Fruit fly (Drosophila melanogaster) whole organism, embryonic: Measurements from ENCODE around the gene CG11975.

Source experiments
- Ada2b ChIP-seq: fragments of 200-800 bp; sonication (Bioruptor generic); IDR thresholded peaks from 2 replicates; pipeline ENCODE4 v1.3.6; 2022; ENCODE audit warnings: missing biosample characterization, missing genetic modification characterization
- Atf6 ChIP-seq: fragments of 200-800 bp; sonication (Bioruptor generic); IDR thresholded peaks from 2 replicates; pipeline ENCODE4 v1.3.6; 2022; ENCODE audit warnings: missing biosample characterization, missing genetic modification characterization
- CG1024 ChIP-seq: fragments of 200-800 bp; sonication (Bioruptor generic); IDR thresholded peaks from 2 replicates; pipeline ENCODE4 v1.3.6; 2022; ENCODE audit warnings: missing biosample characterization, missing genetic modification characterization
- CG10565 ChIP-seq: fragments of 200-800 bp; sonication (Bioruptor generic); optimal IDR thresholded peaks from 3 replicates; lab custom pipeline; 2016; ENCODE audit warnings: missing biosample characterization, mild to moderate bottlenecking, missing genetic modification characterization
- CG12155 ChIP-seq: fragments of 200-800 bp; sonication (Bioruptor generic); optimal IDR thresholded peaks from 3 replicates; lab custom pipeline; 2016; ENCODE audit warnings: missing biosample characterization, missing genetic modification characterization
- CG14050 ChIP-seq: fragments of 200-800 bp; sonication (Bioruptor generic); IDR thresholded peaks from 3 replicates; pipeline ENCODE4 v1.3.6; 2022; ENCODE audit warnings: missing biosample characterization, missing genetic modification characterization
- CG1529 ChIP-seq: fragments of 200-800 bp; sonication (Bioruptor generic); optimal IDR thresholded peaks from 3 replicates; lab custom pipeline; 2018; ENCODE audit warnings: missing biosample characterization, missing genetic modification characterization
- CG15479 ChIP-seq: fragments of 200-800 bp; sonication (Bioruptor generic); optimal IDR thresholded peaks from 3 replicates; lab custom pipeline; 2019; ENCODE audit warnings: missing biosample characterization, mild to moderate bottlenecking, missing genetic modification characterization, moderate library complexity
- CG1647 ChIP-seq: fragments of 200-800 bp; sonication (Bioruptor generic); optimal IDR thresholded peaks from 3 replicates; lab custom pipeline; 2016; ENCODE audit warnings: missing biosample characterization, missing genetic modification characterization
- CG17328 ChIP-seq: fragments of 200-800 bp; sonication (Bioruptor generic); IDR thresholded peaks from 2 replicates; pipeline ENCODE4 v1.3.6; 2022; ENCODE audit warnings: missing biosample characterization, missing genetic modification characterization
- CG17359 ChIP-seq: fragments of 200-800 bp; sonication (Bioruptor generic); optimal IDR thresholded peaks from 3 replicates; lab custom pipeline; 2018; ENCODE audit warnings: missing biosample characterization, mild to moderate bottlenecking, missing genetic modification characterization, moderate library complexity
- CG18262 ChIP-seq: fragments of 200-800 bp; optimal IDR thresholded peaks from 3 replicates; lab custom pipeline; 2019; ENCODE audit warnings: missing biosample characterization, mild to moderate bottlenecking, missing genetic modification characterization, moderate library complexity
- CG1832 ChIP-seq: fragments of 200-800 bp; sonication (Bioruptor generic); optimal IDR thresholded peaks from 2 replicates; lab custom pipeline; 2017; ENCODE audit warnings: missing biosample characterization, mild to moderate bottlenecking, missing genetic modification characterization, inconsistent platforms
- CG18476 ChIP-seq: fragments of 200-800 bp; sonication (Bioruptor generic); optimal IDR thresholded peaks from 2 replicates; lab custom pipeline; 2016; ENCODE audit warnings: missing biosample characterization, mild to moderate bottlenecking, missing genetic modification characterization
- CG32532 ChIP-seq: fragments of 200-800 bp; sonication (Bioruptor generic); IDR thresholded peaks from 2 replicates; pipeline ENCODE4 v1.3.6; 2022; ENCODE audit warnings: missing biosample characterization, missing genetic modification characterization
- CG3838 ChIP-seq: fragments of 200-800 bp; sonication (Bioruptor generic); optimal IDR thresholded peaks from 3 replicates; lab custom pipeline; 2016; ENCODE audit warnings: missing biosample characterization, missing genetic modification characterization
- CG4404 ChIP-seq: fragments of 200-800 bp; sonication (Bioruptor generic); IDR thresholded peaks from 2 replicates; pipeline ENCODE4 v1.3.6; 2022; ENCODE audit warnings: missing biosample characterization, missing genetic modification characterization
- CG6272 ChIP-seq: fragments of 200-800 bp; sonication (Bioruptor generic); IDR thresholded peaks from 2 replicates; pipeline ENCODE4 v1.3.6; 2022; ENCODE audit warnings: missing biosample characterization, missing genetic modification characterization
- CG6765 ChIP-seq: fragments of 200-800 bp; sonication (Bioruptor generic); optimal IDR thresholded peaks from 3 replicates; lab custom pipeline; 2017; ENCODE audit warnings: missing biosample characterization, mild to moderate bottlenecking, missing genetic modification characterization
- CG6813 ChIP-seq: fragments of 200-800 bp; sonication (Bioruptor generic); optimal IDR thresholded peaks from 2 replicates; lab custom pipeline; 2017; ENCODE audit warnings: missing biosample characterization, missing genetic modification characterization, mild to moderate bottlenecking, moderate library complexity, missing genetic modification reagents
- CrebB ChIP-seq: fragments of 200-800 bp; sonication (Bioruptor generic); optimal IDR thresholded peaks from 3 replicates; lab custom pipeline; 2018; ENCODE audit warnings: missing biosample characterization, mild to moderate bottlenecking, missing genetic modification characterization
- D19B ChIP-seq: fragments of 200-800 bp; sonication (Bioruptor generic); optimal IDR thresholded peaks from 2 replicates; lab custom pipeline; 2017; ENCODE audit warnings: missing biosample characterization, mild to moderate bottlenecking, missing genetic modification characterization
- E2f1 ChIP-seq: fragments of 200-800 bp; sonication (Bioruptor generic); IDR thresholded peaks from 2 replicates; pipeline ENCODE4 v1.3.6; 2022; ENCODE audit warnings: missing biosample characterization, missing genetic modification characterization
- Gug ChIP-seq: fragments of 200-800 bp; sonication (Bioruptor generic); IDR thresholded peaks from 4 replicates; pipeline ENCODE4 v1.3.6; 2022; ENCODE audit warnings: missing biosample characterization, missing genetic modification characterization
- NFAT ChIP-seq: fragments of 200-800 bp; sonication (Bioruptor generic); IDR thresholded peaks from 2 replicates; pipeline ENCODE4 v1.3.6; 2022; ENCODE audit warnings: missing biosample characterization, missing genetic modification characterization
- Xbp1 ChIP-seq: fragments of 200-800 bp; sonication (Bioruptor generic); optimal IDR thresholded peaks from 3 replicates; lab custom pipeline; 2016; ENCODE audit warnings: missing biosample characterization, mild to moderate bottlenecking, missing genetic modification characterization
- ac ChIP-seq: fragments of 200-800 bp; sonication (Bioruptor generic); optimal IDR thresholded peaks from 3 replicates; lab custom pipeline; 2017; ENCODE audit warnings: missing biosample characterization, mild to moderate bottlenecking, missing genetic modification characterization
- amos ChIP-seq: fragments of 200-800 bp; sonication (Bioruptor generic); IDR thresholded peaks from 2 replicates; pipeline ENCODE4 v1.3.6; 2022; ENCODE audit warnings: missing biosample characterization, missing genetic modification characterization; ENCODE audit not compliant: partially characterized antibody
- aop ChIP-seq: fragments of 200-800 bp; sonication (Bioruptor generic); IDR thresholded peaks from 2 replicates; pipeline ENCODE4 v1.3.6; 2022; ENCODE audit warnings: missing biosample characterization, missing genetic modification characterization
- az2 ChIP-seq: fragments of 200-800 bp; sonication (Bioruptor generic); optimal IDR thresholded peaks from 3 replicates; lab custom pipeline; 2016; ENCODE audit warnings: missing biosample characterization, missing genetic modification characterization
- bcd ChIP-seq: fragments of 200-800 bp; sonication (Bioruptor generic); optimal IDR thresholded peaks from 2 replicates; lab custom pipeline; 2017; ENCODE audit warnings: missing biosample characterization, mild to moderate bottlenecking, missing genetic modification characterization
- bigmax ChIP-seq: fragments of 200-800 bp; sonication (Bioruptor generic); optimal IDR thresholded peaks from 2 replicates; lab custom pipeline; 2018; ENCODE audit warnings: missing biosample characterization, mild to moderate bottlenecking, missing genetic modification characterization
- btn ChIP-seq: fragments of 200-800 bp; sonication (Bioruptor generic); optimal IDR thresholded peaks from 2 replicates; lab custom pipeline; 2016; ENCODE audit warnings: missing biosample characterization, missing genetic modification characterization
- chn ChIP-seq: fragments of 200-800 bp; sonication (Bioruptor generic); optimal IDR thresholded peaks from 2 replicates; lab custom pipeline; 2016; ENCODE audit warnings: missing biosample characterization, missing genetic modification characterization
- ci ChIP-seq: fragments of 200-800 bp; sonication (Bioruptor generic); IDR thresholded peaks from 3 replicates; pipeline ENCODE4 v1.3.6; 2022; ENCODE audit warnings: missing biosample characterization, missing genetic modification characterization
- crc ChIP-seq: fragments of 200-800 bp; sonication (Bioruptor generic); optimal IDR thresholded peaks from 2 replicates; lab custom pipeline; 2016; ENCODE audit warnings: missing biosample characterization, missing genetic modification characterization
- disco-r ChIP-seq: fragments of 200-800 bp; sonication (Bioruptor generic); optimal IDR thresholded peaks from 2 replicates; lab custom pipeline; 2016; ENCODE audit warnings: missing biosample characterization, missing genetic modification characterization
- dm ChIP-seq: fragments of 200-800 bp; sonication (Bioruptor generic); optimal IDR thresholded peaks from 3 replicates; lab custom pipeline; 2016; ENCODE audit warnings: missing biosample characterization, missing genetic modification characterization
- esg ChIP-seq: fragments of 200-800 bp; sonication (Bioruptor generic); conservative IDR thresholded peaks from 2 replicates; pipeline ENCODE4 v1.3.6; 2022; ENCODE audit warnings: missing biosample characterization, missing genetic modification characterization
- eyg ChIP-seq: fragments of 200-800 bp; sonication (Bioruptor generic); optimal IDR thresholded peaks from 3 replicates; lab custom pipeline; 2016; ENCODE audit warnings: missing biosample characterization, missing genetic modification characterization
- grn ChIP-seq: fragments of 200-800 bp; sonication (Bioruptor generic); optimal IDR thresholded peaks from 3 replicates; lab custom pipeline; 2017; ENCODE audit warnings: missing biosample characterization, missing genetic modification characterization
- ind ChIP-seq: fragments of 200-800 bp; sonication (Bioruptor generic); optimal IDR thresholded peaks from 3 replicates; lab custom pipeline; 2016; ENCODE audit warnings: missing biosample characterization, missing genetic modification characterization
- mam ChIP-seq: fragments of 200-800 bp; sonication (Bioruptor generic); optimal IDR thresholded peaks from 3 replicates; lab custom pipeline; 2016; ENCODE audit warnings: missing biosample characterization, missing genetic modification characterization
- otp ChIP-seq: fragments of 200-800 bp; sonication (Bioruptor generic); IDR thresholded peaks from 3 replicates; pipeline ENCODE4, ENCODE4 v1.3.6; 2022; ENCODE audit warnings: missing biosample characterization, missing genetic modification characterization
- row ChIP-seq: fragments of 200-800 bp; sonication (Bioruptor generic); IDR thresholded peaks from 3 replicates; pipeline ENCODE4 v1.3.6; 2022; ENCODE audit warnings: missing biosample characterization, missing genetic modification characterization
- sc ChIP-seq, 3 experiments: fragments of >200 bp in 2 of 3; fragments of 200-800 bp in 1 of 3; sonication (Bioruptor generic) in 1 of 3; optimal IDR thresholded peaks; 2 replicates in 2 of 3; 3 replicates in 1 of 3; lab custom pipeline; 2017; ENCODE audit warnings: mild to moderate bottlenecking in 1 of 3, missing biosample characterization in 1 of 3, missing genetic modification characterization in 1 of 3, missing genetic modification reagents in 1 of 3
- slou ChIP-seq: fragments of 200-800 bp; sonication (Bioruptor generic); optimal IDR thresholded peaks from 3 replicates; lab custom pipeline; 2016; ENCODE audit warnings: missing biosample characterization, missing genetic modification characterization
- tx ChIP-seq: fragments of 200-800 bp; sonication (Bioruptor generic); optimal IDR thresholded peaks from 2 replicates; lab custom pipeline; 2016; ENCODE audit warnings: missing biosample characterization, missing genetic modification characterization
- zen ChIP-seq: fragments of 200-800 bp; sonication (Bioruptor generic); optimal IDR thresholded peaks from 3 replicates; lab custom pipeline; 2018; ENCODE audit warnings: missing biosample characterization, mild to moderate bottlenecking, missing genetic modification characterization, moderate library complexity
- zen2 ChIP-seq: fragments of 200-800 bp; sonication (Bioruptor generic); IDR thresholded peaks from 3 replicates; pipeline ENCODE4 v1.3.6; 2022; ENCODE audit warnings: missing biosample characterization, missing genetic modification characterization; ENCODE audit not compliant: partially characterized antibody

Gene CG11975

DNA sequence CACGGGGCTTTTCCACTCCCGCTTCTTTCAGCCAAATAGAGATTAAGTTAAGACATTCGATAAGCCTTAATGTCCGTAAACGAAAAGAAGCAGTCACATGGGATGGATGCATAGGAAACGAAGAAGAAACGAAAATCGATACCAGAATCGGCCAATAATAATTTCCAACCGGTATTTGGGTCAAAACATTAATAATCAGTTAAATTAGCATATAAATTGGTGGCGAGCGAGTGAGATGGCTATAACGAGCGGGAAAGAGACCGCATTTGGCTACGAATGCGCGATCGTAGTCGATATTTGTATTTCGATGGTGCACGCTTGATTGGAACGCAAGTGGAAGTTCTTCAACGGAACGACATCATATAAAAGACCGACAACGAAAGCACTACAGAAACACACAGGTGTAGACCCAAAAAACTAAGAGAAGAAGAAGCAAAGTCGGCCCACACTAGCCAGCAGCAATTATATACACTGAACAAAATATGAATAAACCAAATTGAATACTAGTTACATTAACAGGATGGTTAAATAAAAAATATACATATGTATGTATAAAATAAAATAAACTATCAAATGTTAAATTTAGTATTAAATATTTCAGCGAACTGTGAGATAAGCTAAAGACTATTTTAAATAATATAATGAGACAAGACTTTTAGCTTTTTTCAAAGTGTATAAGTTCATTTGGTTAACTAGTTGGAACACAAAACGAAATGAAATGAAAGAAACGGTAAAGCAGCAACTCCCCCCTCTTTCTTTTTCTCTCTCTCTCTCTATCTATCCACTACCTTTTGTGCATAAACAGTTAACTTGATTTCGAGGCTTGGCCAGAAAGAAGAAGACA, 38.3 kb upstream of the CG11975 start (continued):
- no peak for TF ChIP-seq disco-r (GFP tag; lab: Kevin White, UChicago)
- TF ChIP-seq btn (GFP tag; lab: Kevin White, UChicago) = no peak
- TF ChIP-seq az2 = peak; percentile 40
- TF ChIP-seq CG17328 (GFP tag; lab: Robert Waterston, UW) = peak; percentile 46; the same call in 1 of the 2 replicates
- TF ChIP-seq CG1529 = peak; percentile 66
- peak; percentile 45; the same call in 1 of the 3 replicates for TF ChIP-seq ci (GFP tag; lab: Robert Waterston, UW)
- no peak for TF ChIP-seq CG10565
- TF ChIP-seq CG18476 (GFP tag; lab: Kevin White, UChicago) = no peak
- TF ChIP-seq bigmax (GFP tag; lab: Kevin White, UChicago) = no peak
- no peak for TF ChIP-seq CG1647 (GFP tag; lab: Kevin White, UChicago)
- TF ChIP-seq CG6765 (GFP tag; lab: Kevin White, UChicago) = no peak
- TF ChIP-seq Ada2b (GFP tag; lab: Robert Waterston, UW) = no peak
- TF ChIP-seq mam (GFP tag; lab: Kevin White, UChicago) = no peak
- TF ChIP-seq CG15479 (GFP tag; lab: Kevin White, UChicago) = no peak
- TF ChIP-seq sc (optimal IDR thresholded peaks at IDR 0.05; lab: Kevin White, UChicago) = no peak
- TF ChIP-seq sc (GFP tag; optimal IDR thresholded peaks at IDR 0.05; lab: Kevin White, UChicago) = peak; percentile 40
- TF ChIP-seq CG12155 (GFP tag; lab: Kevin White, UChicago) = peak; percentile 11
- no peak for TF ChIP-seq amos
- TF ChIP-seq bcd (GFP tag; lab: Kevin White, UChicago) = no peak
- TF ChIP-seq CG4404 (GFP tag; lab: Robert Waterston, UW) = no peak
- no peak for TF ChIP-seq dm (GFP tag; lab: Kevin White, UChicago)
- peak; percentile 37; the same call in 1 of the 3 replicates for TF ChIP-seq row (GFP tag; lab: Robert Waterston, UW)
- peak; percentile 88 for TF ChIP-seq CG18262 (tag; lab: Kevin White, UChicago)
- TF ChIP-seq CG17359 = peak; percentile 79
- TF ChIP-seq slou = no peak
- TF ChIP-seq Gug (GFP tag; lab: Robert Waterston, UW) = no peak
- no peak for TF ChIP-seq Atf6
- TF ChIP-seq CrebB (tag; lab: Kevin White, UChicago) = no peak
- no peak for TF ChIP-seq tx (GFP tag; lab: Kevin White, UChicago)
- TF ChIP-seq CG1024 (GFP tag; lab: Robert Waterston, UW) = no peak
- TF ChIP-seq zen (tag; lab: Kevin White, UChicago) = no peak
- TF ChIP-seq crc (GFP tag; lab: Kevin White, UChicago) = no peak
- TF ChIP-seq E2f1 (GFP tag; lab: Robert Waterston, UW) = no peak; the same call in 1 of the 2 replicates
- TF ChIP-seq CG3838 = no peak
- no peak for TF ChIP-seq NFAT (GFP tag; lab: Robert Waterston, UW)
- no peak for TF ChIP-seq CG14050
- no peak for TF ChIP-seq eyg (GFP tag; lab: Kevin White, UChicago)
- TF ChIP-seq CG6813 (GFP tag; lab: Kevin White, UChicago) = no peak
- TF ChIP-seq ind (GFP tag; lab: Kevin White, UChicago) = peak; percentile 12
- TF ChIP-seq esg = peak; percentile 29; the same call in 1 of the 2 replicates
- no peak for TF ChIP-seq otp (GFP tag; lab: Robert Waterston, UW)
- no peak for TF ChIP-seq CG1832 (GFP tag; lab: Kevin White, UChicago)
- TF ChIP-seq CG32532 (GFP tag; lab: Robert Waterston, UW) = no peak
- TF ChIP-seq Xbp1 = peak; percentile 33
- TF ChIP-seq zen2 = no peak
- TF ChIP-seq D19B (GFP tag; lab: Kevin White, UChicago) = no peak
- no peak for TF ChIP-seq aop
- no peak for TF ChIP-seq chn (GFP tag; lab: Kevin White, UChicago)
- no peak for TF ChIP-seq CG6272 (GFP tag; lab: Robert Waterston, UW)
- peak; percentile 19 for TF ChIP-seq grn (GFP tag; lab: Kevin White, UChicago)
- TF ChIP-seq ac = no peak
